Worm (Caenorhabditis elegans): ENCODE results near the gene C25E10.4.

DNA sequence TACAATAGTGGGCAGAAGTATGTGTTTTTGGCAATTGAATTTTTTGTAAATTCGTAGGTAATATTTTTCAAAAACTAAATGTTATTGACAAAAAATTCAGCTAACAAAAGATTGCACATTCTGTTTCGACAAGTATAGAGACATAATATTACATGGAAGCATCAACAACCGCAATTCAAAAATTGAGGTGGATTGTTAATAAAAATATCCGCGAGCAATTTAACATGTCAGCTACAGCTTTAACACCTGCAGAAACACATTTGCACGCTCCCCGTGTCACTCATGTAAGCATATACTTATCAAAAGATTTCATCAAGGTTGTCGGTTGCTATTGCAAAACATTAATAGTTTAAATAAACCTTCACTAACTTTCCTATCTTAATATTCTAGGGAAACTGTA, 2.3 kb downstream of the C25E10.4 start, which contains the start of gene srsx-34:
- TF ChIP-seq ama-1 (optimal IDR thresholded peaks at IDR 0.05), result no peak
- no peak for TF ChIP-seq B0310.2 (tag; optimal IDR thresholded peaks at IDR 0.05)
- no peak for TF ChIP-seq hnd-1 (tag; optimal IDR thresholded peaks at IDR 0.05)
